Fruit fly (Drosophila melanogaster): Measurements from ENCODE around the gene Prp6.
A peak's percentile ranks its signal among the peaks of the same experiment; 100 is the strongest.

Prp6 gene

DNA sequence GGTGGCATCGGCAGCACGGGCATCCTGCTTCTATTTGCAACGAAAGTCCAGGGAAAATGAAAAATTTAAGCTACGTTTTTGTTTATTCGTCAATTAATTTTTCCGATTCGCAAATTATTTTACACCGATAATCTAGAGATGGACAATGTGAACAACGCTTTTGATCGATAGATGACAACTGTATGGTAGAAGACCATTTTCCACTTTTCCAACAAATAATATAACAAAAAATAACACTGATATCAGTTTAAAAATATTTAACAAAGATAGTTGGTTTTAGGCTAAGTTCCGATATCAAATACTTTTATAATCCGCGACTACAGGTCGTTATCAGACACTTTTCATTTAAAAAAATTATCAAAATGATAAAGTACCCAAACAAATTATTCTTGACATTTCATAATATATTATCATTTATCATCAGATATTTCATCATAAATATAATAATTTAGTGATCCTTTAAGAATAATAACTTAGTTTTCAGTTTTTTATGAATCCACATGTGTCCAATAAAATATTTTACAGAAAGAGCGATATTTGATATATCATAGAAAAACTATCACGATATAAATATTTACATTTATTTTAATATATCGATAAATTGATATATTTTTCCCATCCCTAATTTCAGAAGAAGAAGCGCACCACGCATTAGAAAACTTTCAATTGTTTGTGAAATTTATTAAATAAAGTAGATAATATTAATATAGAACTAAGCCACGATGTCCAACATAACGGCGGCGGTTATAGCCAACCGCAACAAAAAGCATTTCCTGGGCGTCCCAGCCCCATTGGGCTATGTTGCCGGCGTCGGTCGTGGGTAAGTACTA lies at the start of gene Prp6, which contains the start of gene CSN1b (continued):
- no peak for TF ChIP-seq CG10979 (tag; optimal IDR thresholded peaks at IDR 0.05)
- TF ChIP-seq gce (GFP tag; IDR thresholded peaks at IDR 0.05): no peak
- peak; percentile 42; the same call in 1 of the 3 replicates for TF ChIP-seq HLH4C (GFP tag; IDR thresholded peaks at IDR 0.05; ENCODE audit: partially characterized antibody)
- no peak for TF ChIP-seq Sox100B (GFP tag; optimal IDR thresholded peaks at IDR 0.05)
- peak; percentile 57 for TF ChIP-seq CG6791 (GFP tag; IDR thresholded peaks at IDR 0.05; ENCODE audit: partially characterized antibody)
- TF ChIP-seq gt (GFP tag; IDR thresholded peaks at IDR 0.05): no peak
- TF ChIP-seq Bgb (GFP tag; IDR thresholded peaks at IDR 0.05; ENCODE audit: partially characterized antibody): peak; percentile 61
- TF ChIP-seq CG16813 (GFP tag; IDR thresholded peaks at IDR 0.05; ENCODE audit: partially characterized antibody): peak; percentile 60; the same call in 2 of the 3 replicates
- TF ChIP-seq CG10543 (GFP tag; optimal IDR thresholded peaks at IDR 0.05): no peak
- TF ChIP-seq inv (GFP tag; IDR thresholded peaks at IDR 0.05; ENCODE audit: partially characterized antibody): peak; percentile 42; the same call in 1 of the 2 replicates
- TF ChIP-seq pzg (GFP tag; optimal IDR thresholded peaks at IDR 0.05): peak; percentile 13
- TF ChIP-seq CG10267 (tag; optimal IDR thresholded peaks at IDR 0.05): peak; percentile 27
- no peak for TF ChIP-seq Fer2 (tag; optimal IDR thresholded peaks at IDR 0.05)
- peak; percentile 51; the same call in 1 of the 3 replicates for TF ChIP-seq vnd (GFP tag; IDR thresholded peaks at IDR 0.05; ENCODE audit: partially characterized antibody)
- TF ChIP-seq Sry-δ (GFP tag; optimal IDR thresholded peaks at IDR 0.05): peak; percentile 75
- no peak for TF ChIP-seq CG14441 (GFP tag; IDR thresholded peaks at IDR 0.05)
- TF ChIP-seq Rfx (GFP tag; IDR thresholded peaks at IDR 0.05): peak; percentile 38; the same call in 1 of the 2 replicates
- TF ChIP-seq CG9609 (GFP tag; optimal IDR thresholded peaks at IDR 0.05): no peak
- TF ChIP-seq mam (GFP tag; optimal IDR thresholded peaks at IDR 0.05): peak; percentile 12
- TF ChIP-seq Hr3 (GFP tag; optimal IDR thresholded peaks at IDR 0.05): peak; percentile 15
- peak; percentile 48; the same call in 1 of the 2 replicates for TF ChIP-seq CG2129 (GFP tag; IDR thresholded peaks at IDR 0.05; ENCODE audit: partially characterized antibody)
- peak; percentile 20; the same call in 1 of the 2 replicates for TF ChIP-seq slbo (GFP tag; IDR thresholded peaks at IDR 0.05)
- no peak for TF ChIP-seq tna (GFP tag; IDR thresholded peaks at IDR 0.05; ENCODE audit: partially characterized antibody)
- TF ChIP-seq zen2 (GFP tag; IDR thresholded peaks at IDR 0.05; ENCODE audit: partially characterized antibody): peak; percentile 67
- TF ChIP-seq tgo (GFP tag; IDR thresholded peaks at IDR 0.05): no peak
- TF ChIP-seq CG4617 (GFP tag; optimal IDR thresholded peaks at IDR 0.05; ENCODE audit: borderline replicate concordance): peak; percentile 16
- TF ChIP-seq sens (GFP tag): no peak
- TF ChIP-seq D (optimal IDR thresholded peaks at IDR 0.05): no peak
- no peak for TF ChIP-seq D (GFP tag; optimal IDR thresholded peaks at IDR 0.05)
- TF ChIP-seq hbn (GFP tag; IDR thresholded peaks at IDR 0.05; ENCODE audit: partially characterized antibody): peak; percentile 31
- peak; percentile 51 for TF ChIP-seq bbx (GFP tag; IDR thresholded peaks at IDR 0.05; ENCODE audit: partially characterized antibody)
- peak; percentile 33 for TF ChIP-seq CG4424 (GFP tag; optimal IDR thresholded peaks at IDR 0.05)
- TF ChIP-seq ase (GFP tag; IDR thresholded peaks at IDR 0.05): no peak
- TF ChIP-seq bigmax (GFP tag; optimal IDR thresholded peaks at IDR 0.05): no peak
- TF ChIP-seq trem (tag; optimal IDR thresholded peaks at IDR 0.05): peak; percentile 32
- TF ChIP-seq CG17385 (GFP tag; optimal IDR thresholded peaks at IDR 0.05): peak; percentile 82
- no peak for TF ChIP-seq MTF-1 (GFP tag; optimal IDR thresholded peaks at IDR 0.05; ENCODE audit: borderline replicate concordance)
- peak; percentile 41; the same call in 1 of the 3 replicates for TF ChIP-seq CG7963 (GFP tag; IDR thresholded peaks at IDR 0.05; ENCODE audit: partially characterized antibody)
- TF ChIP-seq Opbp (GFP tag; IDR thresholded peaks at IDR 0.05; ENCODE audit: partially characterized antibody): peak; percentile 48; the same call in 2 of the 3 replicates
- TF ChIP-seq CG6272 (GFP tag; IDR thresholded peaks at IDR 0.05): peak; percentile 29; the same call in 1 of the 2 replicates
- no peak for TF ChIP-seq Dad (GFP tag; optimal IDR thresholded peaks at IDR 0.05)
- TF ChIP-seq unpg (GFP tag; optimal IDR thresholded peaks at IDR 0.05): no peak
- no peak for TF ChIP-seq CTCF (GFP tag; optimal IDR thresholded peaks at IDR 0.05)
- no peak for TF ChIP-seq schlank (tag; optimal IDR thresholded peaks at IDR 0.05)
- TF ChIP-seq CG43689 (GFP tag; IDR thresholded peaks at IDR 0.05): no peak
- TF ChIP-seq CG2116 (GFP tag; optimal IDR thresholded peaks at IDR 0.05): peak; percentile 52
- TF ChIP-seq nmo (GFP tag; optimal IDR thresholded peaks at IDR 0.05): peak; percentile 44

Data from whole organism, embryonic.